Fruit fly (Drosophila melanogaster): ENCODE results near the gene Mst87F.

dm6 chr3R:13820483-13820882, 7.3 kb downstream of the Mst87F start:
- TF ChIP-seq ovo (GFP tag; optimal IDR thresholded peaks at IDR 0.05) (no peak), Clk (GFP tag; optimal IDR thresholded peaks at IDR 0.05) (no peak), CG1620 (GFP tag; optimal IDR thresholded peaks at IDR 0.05) (no peak), kay (GFP tag; ENCODE audit: borderline replicate concordance) (no peak), toe (GFP tag; optimal IDR thresholded peaks at IDR 0.05) (no peak), cic (GFP tag; optimal IDR thresholded peaks at IDR 0.05) (no peak), Mnt (GFP tag; optimal IDR thresholded peaks at IDR 0.05) (no peak), CG12768 (GFP tag; optimal IDR thresholded peaks at IDR 0.05) (no peak)
